Fruit fly (Drosophila melanogaster): ENCODE measurements around the gene CG17996.

DNA sequence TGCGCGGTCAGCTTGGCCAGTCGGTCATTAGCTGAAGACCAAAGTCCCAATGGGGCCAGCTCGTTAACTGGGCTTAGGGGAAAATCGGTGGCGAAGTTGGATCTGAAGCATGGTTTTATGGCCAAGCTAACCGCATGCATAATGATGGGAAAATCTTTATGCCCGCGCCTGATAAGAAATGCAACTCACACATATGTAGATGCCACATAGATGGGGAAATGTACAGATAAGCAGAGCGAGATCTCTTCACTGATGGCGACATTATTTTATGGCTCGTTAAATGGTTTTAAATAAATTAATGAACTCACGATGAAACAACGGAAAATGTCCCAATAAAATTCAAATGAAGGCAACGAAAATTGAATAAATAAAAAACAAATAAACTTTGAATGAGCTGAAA, 18.9 kb downstream of the CG17996 start:
- TF ChIP-seq rn (GFP tag; IDR thresholded peaks at IDR 0.05): no peak
- no peak for TF ChIP-seq CG9948 (tag; optimal IDR thresholded peaks at IDR 0.05)
- no peak for TF ChIP-seq Snoo (tag; optimal IDR thresholded peaks at IDR 0.05)
- TF ChIP-seq Pif1A (GFP tag; optimal IDR thresholded peaks at IDR 0.05): no peak
- TF ChIP-seq EcR (GFP tag; optimal IDR thresholded peaks at IDR 0.05): no peak
- TF ChIP-seq CG4496 (GFP tag; IDR thresholded peaks at IDR 0.05): no peak
- no peak for TF ChIP-seq Pif1B (GFP tag; optimal IDR thresholded peaks at IDR 0.05)
- no peak for TF ChIP-seq CG8301 (tag; optimal IDR thresholded peaks at IDR 0.05)
- no peak for TF ChIP-seq CG17806 (tag; optimal IDR thresholded peaks at IDR 0.05)
